Worm (Caenorhabditis elegans): ENCODE measurements around the gene col-151.

Gene col-151

DNA sequence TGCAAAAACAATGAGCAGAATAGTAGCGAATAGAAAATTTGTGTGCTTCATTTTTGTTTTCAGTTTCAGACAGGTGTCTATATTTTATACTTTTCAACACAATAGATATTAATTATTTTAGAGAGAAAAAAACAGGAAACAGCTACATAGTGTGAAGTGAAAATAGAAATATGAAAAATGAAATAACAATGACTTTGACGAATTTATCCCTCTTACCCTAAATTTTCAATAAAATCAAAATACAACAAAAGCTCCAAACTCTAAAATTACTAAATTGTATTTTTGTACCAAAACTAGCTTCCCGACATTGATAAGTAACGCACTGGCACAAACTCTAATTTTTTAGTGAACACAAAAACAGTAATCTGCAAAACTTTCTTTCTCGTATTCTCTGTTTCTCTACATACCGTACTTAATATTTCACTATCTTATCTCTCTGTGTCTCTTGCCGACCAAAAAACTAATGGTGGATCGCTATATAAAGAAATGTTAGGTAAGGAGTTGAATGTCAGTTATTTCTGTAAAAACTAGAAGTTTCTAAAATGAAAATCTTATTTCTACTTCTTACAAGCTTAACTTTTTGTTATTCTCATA, at the start of gene col-151, which contains the start of gene ugt-1:
TSS of gene col-151 (minus strand) at position 51 of the 594 bp plus-strand sequence.
TSS of gene ugt-1 (plus strand) at position 491 of the 594 bp plus-strand sequence.
- no peak for TF ChIP-seq unc-62 (GFP tag; optimal IDR thresholded peaks at IDR 0.05)

DNA sequence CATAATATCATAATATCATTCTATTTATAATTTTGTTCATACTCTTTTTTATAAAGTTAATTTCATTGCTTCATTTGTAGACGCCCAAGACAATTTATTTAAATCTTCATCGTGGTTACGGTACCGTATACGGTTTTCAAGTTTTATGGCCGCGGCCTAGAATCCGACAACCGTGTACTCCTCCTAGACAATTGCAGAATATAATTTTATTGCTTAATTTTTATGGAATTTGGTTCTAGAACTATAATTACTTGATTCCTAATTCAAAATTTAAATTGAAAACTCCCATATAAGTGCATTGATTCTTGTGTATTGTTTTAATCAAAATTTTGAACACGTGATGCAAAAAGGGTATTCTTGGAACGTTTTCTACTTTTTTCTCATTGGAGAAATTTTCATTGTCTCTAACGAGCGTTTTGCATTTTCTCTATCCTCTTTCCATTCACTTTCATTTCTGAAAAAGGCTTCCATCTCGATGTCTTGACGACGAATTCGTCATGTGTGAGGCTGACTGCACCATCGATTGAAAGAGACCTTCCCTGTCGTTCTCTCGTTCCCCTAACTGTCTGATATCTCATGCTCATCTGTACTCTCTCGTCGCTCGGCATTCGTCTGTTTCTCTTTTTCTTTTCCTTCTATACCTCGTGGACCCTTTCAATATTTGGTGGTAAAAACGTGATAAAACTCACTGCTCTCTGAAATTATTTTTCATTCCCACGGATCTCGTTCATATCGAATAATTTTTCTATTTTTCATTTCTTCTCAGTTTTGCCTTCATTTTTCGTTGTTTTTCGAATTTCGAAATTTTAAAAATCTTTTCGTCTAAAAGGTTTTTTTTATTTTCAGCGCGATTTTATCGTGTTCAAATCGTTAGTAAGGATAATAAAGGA, 46.4 kb upstream of the col-151 start, which contains the start of gene pap-1:
TSS of gene pap-1 (plus strand) at position 840 of the 890 bp plus-strand sequence.
- no peak for TF ChIP-seq unc-62 (GFP tag; optimal IDR thresholded peaks at IDR 0.05)

ce11 chrV:10440723-10441122, 45.7 kb upstream of the col-151 start, which contains the start of gene snf-10:
TSS of gene snf-10 (minus strand) at chrV:10440823.
- TF ChIP-seq unc-62 (GFP tag; optimal IDR thresholded peaks at IDR 0.05): no peak

- no peak for TF ChIP-seq unc-62 (GFP tag; optimal IDR thresholded peaks at IDR 0.05)
These were observed 41.6 kb upstream of the col-151 start, which contains the start of gene set-22 for ce11 chrV:10436612-10437011. TSS of gene set-22 (plus strand) at chrV:10436912.

DNA sequence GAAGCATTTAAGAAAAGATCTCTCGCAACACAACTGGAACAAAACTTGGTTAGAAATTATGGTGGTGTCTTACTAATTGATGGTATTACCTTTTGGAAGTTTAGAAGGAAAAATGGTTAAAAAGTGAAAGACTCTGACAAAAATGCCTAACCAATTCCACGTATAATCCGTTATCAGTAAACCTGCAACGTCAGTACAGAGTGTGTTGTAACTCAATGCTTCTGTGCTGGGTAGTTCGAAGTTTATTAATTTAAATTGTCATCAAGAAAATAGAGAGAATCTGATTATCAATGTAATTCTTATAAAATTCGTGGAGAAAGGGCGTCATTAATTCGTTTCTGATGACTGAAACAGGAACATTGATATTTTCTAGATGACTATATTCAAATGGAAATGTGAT, 40.2 kb upstream of the col-151 start:
- TF ChIP-seq unc-62 (GFP tag; optimal IDR thresholded peaks at IDR 0.05): no peak

DNA sequence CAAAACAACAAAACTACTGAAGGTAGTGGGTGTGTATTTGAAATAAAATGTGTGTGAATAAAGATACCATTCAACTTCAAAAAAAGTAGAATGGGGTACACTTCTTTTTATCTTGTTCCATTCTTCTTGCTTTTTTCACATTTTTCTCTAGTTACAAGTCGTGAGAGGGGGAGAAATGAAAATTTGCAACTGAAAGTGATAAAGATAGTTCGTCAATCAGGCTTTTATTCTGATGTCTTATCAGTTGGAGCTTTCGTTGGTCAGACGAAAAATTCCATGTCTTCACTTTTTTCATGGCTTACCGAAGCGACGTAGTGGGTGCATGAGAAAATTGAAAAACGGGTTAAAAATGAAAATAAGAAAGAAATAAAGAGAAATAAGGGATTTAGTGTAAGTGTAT, 38.7 kb upstream of the col-151 start, which contains the start of gene Y32F6A.4:
TSS of gene Y32F6A.4 (minus strand) at position 347 of the 400 bp plus-strand sequence.
- TF ChIP-seq unc-62 (GFP tag; optimal IDR thresholded peaks at IDR 0.05): no peak

DNA sequence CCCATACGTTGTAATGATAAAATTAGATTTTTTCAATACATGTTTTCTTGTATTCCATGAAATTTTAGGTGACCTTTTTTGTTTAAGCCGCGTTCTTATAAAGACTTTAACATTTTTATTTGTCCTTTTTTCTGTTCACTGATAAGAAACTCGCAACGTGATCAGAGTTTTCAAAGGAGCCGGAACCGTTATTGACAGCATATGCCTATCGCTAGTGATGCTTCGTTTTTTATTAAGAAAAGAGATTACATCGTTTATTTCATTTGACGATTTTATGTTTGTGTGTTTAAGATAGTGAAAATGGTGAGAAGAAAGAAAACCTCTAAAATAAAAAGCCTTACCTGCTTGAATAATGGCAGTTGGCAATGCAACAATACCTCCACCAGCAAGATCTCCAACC, 37.6 kb upstream of the col-151 start:
- TF ChIP-seq unc-62 (GFP tag; optimal IDR thresholded peaks at IDR 0.05): no peak

DNA sequence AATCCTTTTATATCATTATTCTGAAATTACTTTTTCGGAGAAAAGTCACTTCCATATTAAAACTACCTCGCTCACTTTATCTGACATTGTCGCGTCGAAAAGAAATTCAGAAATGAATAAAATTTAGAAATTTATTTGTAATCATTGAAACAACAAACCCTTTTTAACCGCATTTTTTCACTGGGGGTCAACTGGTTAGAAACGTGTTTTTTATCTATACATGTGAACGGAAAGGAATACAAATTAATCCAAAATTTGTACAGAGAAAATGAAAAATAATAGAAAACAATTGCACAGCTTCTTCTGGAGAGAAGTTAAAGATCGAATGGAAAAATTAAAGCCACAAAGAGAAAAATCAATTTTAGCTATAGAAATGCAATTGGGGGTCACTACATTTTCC, 33.6 kb upstream of the col-151 start, which contains the start of gene tag-314:
TSS of gene tag-314 (minus strand) at position 101 of the 400 bp plus-strand sequence.
- no peak for TF ChIP-seq unc-62 (GFP tag; optimal IDR thresholded peaks at IDR 0.05)

- TF ChIP-seq unc-62 (GFP tag; optimal IDR thresholded peaks at IDR 0.05): no peak
These were observed 31.2 kb upstream of the col-151 start, which contains the start of gene apc-10 for ce11 chrV:10426253-10426652. TSS of gene apc-10 (minus strand) at chrV:10426353.

DNA sequence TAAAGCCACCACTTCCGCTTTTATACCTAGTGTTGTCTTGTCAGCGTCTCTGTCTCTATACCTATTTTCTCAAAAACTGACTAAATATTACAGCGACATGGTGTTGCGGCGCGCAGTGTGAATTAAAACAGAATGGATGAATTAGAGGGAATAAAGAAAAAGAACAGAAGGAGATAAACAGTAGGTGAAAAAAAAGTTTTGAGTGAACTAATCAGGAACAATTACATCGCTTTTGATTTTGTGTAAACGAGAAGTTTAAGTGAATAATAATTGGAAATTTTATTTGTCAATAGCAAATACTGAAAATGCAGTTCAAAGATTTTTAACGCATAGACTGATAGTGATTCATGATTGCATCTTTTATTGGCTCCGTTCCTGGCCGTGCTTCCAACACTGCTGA, 30.1 kb upstream of the col-151 start, which contains the start of gene col-12:
TSS of gene col-12 (minus strand) at position 101 of the 400 bp plus-strand sequence.
- no peak for TF ChIP-seq unc-62 (GFP tag; optimal IDR thresholded peaks at IDR 0.05)

DNA sequence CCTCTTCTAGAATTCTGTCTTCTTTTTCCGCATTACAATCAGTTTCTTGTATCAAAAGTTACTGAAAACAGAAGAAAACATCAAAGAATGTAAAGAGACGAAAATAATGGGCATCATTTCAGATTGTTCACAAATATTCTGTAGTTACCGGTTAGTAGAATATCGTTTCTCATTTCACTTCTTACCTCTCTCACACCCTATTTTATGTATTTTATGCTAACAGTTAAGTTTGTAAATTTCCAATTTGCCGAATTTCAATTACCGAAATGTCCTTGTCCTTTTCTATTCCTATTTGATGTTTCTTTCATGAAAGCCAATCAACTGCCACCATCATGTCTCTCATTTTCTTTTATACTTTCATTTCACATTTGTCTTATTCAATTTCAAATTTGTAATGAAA, 28.5 kb upstream of the col-151 start:
- no peak for TF ChIP-seq unc-62 (GFP tag; optimal IDR thresholded peaks at IDR 0.05)

DNA sequence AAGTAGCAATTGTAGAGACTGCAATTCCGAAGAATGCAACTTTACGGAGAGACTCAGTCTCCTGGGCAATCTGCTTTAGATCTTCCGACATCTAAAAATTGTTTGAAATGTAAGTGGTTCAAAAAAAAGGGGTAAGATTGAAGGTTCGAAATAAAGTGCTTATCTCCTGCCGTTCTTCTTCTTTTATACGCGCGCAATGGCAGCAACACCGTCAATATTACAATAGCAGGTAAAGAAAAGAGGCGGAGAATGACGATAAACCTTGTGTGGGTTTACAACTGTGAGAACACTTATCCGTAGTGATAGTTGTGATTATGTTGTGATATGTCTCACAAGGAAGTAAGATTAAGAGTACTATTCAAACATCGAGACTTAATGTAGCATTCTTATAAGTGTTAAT, 26.8 kb upstream of the col-151 start, which contains the start of gene col-13:
TSS of gene col-13 (minus strand) at position 101 of the 400 bp plus-strand sequence.
- no peak for TF ChIP-seq unc-62 (GFP tag; optimal IDR thresholded peaks at IDR 0.05)

DNA sequence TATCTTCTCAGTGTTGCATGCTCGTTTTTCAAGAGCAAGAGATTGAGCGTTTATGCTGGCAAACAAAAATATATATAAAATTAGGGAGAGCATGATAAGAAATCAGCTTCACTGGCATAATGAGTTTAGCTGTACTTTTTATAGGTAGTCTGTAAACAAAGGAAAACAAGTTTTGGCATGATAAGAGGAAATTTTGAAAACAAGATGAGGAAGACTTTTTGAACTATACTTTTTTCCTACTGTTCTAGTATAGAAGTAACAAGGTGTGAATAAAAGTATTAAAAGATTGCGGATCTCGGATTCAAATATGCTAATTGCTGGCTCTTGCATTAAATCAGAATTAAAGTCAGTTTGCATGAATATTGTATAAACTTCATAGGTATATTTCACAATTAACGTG, 23.9 kb upstream of the col-151 start, which contains the start of gene F15H10.5:
TSS of gene F15H10.5 (minus strand) at position 101 of the 400 bp plus-strand sequence.
- no peak for TF ChIP-seq unc-62 (GFP tag; optimal IDR thresholded peaks at IDR 0.05)

DNA sequence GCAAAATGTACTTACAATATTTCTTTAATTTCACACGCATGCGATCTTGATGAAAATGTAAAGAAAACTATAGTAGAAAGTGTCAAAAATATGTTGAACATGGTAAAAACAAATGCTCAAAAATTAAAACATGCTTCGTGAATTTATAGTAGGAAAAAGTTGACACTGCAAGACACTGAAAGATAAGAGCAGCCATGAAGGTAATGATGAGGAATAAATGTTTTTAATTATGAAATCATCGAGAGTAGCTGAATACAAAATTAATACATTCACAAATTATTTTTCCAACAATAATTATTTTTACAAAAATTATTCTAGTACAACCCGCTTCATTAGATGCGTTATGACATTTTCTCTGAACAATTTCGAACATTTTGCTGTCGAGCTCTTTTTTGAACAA, 21.9 kb upstream of the col-151 start, which contains the start of gene F15H10.10:
TSS of gene F15H10.10 (minus strand) at position 101 of the 400 bp plus-strand sequence.
- no peak for TF ChIP-seq unc-62 (GFP tag; optimal IDR thresholded peaks at IDR 0.05)

DNA sequence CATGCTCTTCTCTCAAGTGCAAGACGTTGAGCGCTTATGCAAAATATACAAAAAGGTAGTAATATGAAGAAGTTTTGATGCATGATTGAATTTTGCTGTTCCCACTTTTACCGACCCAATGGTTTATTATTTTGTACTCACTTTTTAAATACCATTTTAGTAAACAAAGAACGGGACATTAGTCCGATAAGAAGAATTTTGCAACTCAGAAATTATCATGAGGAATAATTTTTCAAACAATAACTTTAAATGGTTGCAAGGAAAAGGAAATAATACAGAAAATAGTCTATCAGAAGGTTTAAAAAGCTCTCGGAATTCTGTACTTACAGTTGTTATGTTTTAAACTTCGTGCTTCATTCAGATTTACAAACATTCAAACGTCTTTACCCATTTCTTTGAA, 19.6 kb upstream of the col-151 start, which contains the start of gene F15H10.9:
TSS of gene F15H10.9 (minus strand) at position 101 of the 400 bp plus-strand sequence.
- TF ChIP-seq unc-62 (GFP tag; optimal IDR thresholded peaks at IDR 0.05): no peak
